Fruit fly (Drosophila melanogaster) whole organism, adult: ENCODE results near the gene Nep4.

Experiments
- CG1620 ChIP-seq: fragments of 200-800 bp; sonication (Bioruptor generic); optimal IDR thresholded peaks from 2 replicates; lab custom pipeline; 2016; ENCODE audit warnings: missing biosample characterization, missing genetic modification characterization
- CG7045 ChIP-seq: fragments of 200-800 bp; sonication (Bioruptor generic); optimal IDR thresholded peaks from 2 replicates; lab custom pipeline; 2017; ENCODE audit warnings: missing biosample characterization, mild to moderate bottlenecking, missing genetic modification characterization
- kay ChIP-seq: fragments of 200-800 bp; sonication (Bioruptor generic); peaks from one replicate; lab custom pipeline; 2016; ENCODE audit warnings: missing biosample characterization, missing genetic modification characterization, borderline replicate concordance
- pad ChIP-seq: fragments of 200-800 bp; sonication (Bioruptor generic); optimal IDR thresholded peaks from 3 replicates; lab custom pipeline; 2017; ENCODE audit warnings: missing biosample characterization, missing genetic modification characterization, mild to moderate bottlenecking, moderate library complexity, missing genetic modification reagents

dm6 chr3R:20604078-20604477 is 55.6 kb downstream of the Nep4 start:
- TF ChIP-seq CG1620 (no peak), kay (no peak), CG7045 (no peak), pad (GFP tag; lab: Kevin White, UChicago) (no peak)
